Worm (Caenorhabditis elegans): ENCODE results near the gene ZK792.1.

DNA sequence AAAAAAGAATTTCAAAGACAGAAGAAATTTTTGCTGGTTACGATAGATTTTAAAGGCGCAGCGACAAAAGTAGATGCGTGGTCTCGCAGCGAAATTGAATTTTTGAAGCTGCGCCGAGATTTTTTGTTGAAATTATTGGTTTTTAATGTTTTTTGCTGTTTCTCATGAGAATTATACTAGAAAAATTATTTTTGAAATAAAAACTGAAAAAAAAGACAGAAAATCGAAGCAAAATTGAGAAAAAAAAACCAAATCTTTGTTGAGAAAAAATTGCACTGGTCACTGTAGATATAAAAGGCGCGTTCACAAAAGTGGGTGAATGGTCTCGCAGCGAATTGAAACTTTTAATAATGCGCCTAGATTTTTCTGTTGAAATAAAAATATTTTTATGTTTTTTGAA, 36.0 kb downstream of the ZK792.1 start:
- TF ChIP-seq nhr-237 (tag; optimal IDR thresholded peaks at IDR 0.05) (no peak), snpc-1.2 (GFP tag; IDR thresholded peaks at IDR 0.05) (peak; percentile 60; the same call in 1 of the 2 replicates), mdt-29 (GFP tag; IDR thresholded peaks at IDR 0.05) (no peak), mep-1 (tag; optimal IDR thresholded peaks at IDR 0.05) (no peak), ama-1 (optimal IDR thresholded peaks at IDR 0.05) (no peak)

Data from whole organism, L4 larva.